Worm (Caenorhabditis elegans) whole organism, L2 larva: ENCODE results near the gene M18.3.
"Not testable (repeated sequence)": the region's sequence is repeated elsewhere in the genome, so short reads cannot be mapped to it uniquely, and the experiment has no call there.

ENCODE experiments used
- C34F6.9 ChIP-seq: fragments of 150-350 bp; optimal IDR thresholded peaks from 2 replicates; lab custom pipeline; 2014; ENCODE audit warnings: missing biosample characterization, missing genetic modification characterization
- ZK546.5 ChIP-seq: sonication (generic microtip); optimal IDR thresholded peaks from 2 replicates; lab custom pipeline; 2017; ENCODE audit warnings: missing biosample characterization, missing genetic modification characterization
- alr-1 ChIP-seq: fragments of 150-350 bp; optimal IDR thresholded peaks from 2 replicates; lab custom pipeline; 2014; ENCODE audit warnings: missing biosample characterization, missing genetic modification characterization
- ama-1 ChIP-seq: fragments of 150-350 bp; optimal IDR thresholded peaks from 2 replicates; lab custom pipeline; 2018; ENCODE audit warnings: inconsistent platforms
- blmp-1 ChIP-seq: sonication (generic microtip); optimal IDR thresholded peaks from 2 replicates; lab custom pipeline; 2017; ENCODE audit warnings: missing genetic modification characterization, mild to moderate bottlenecking, missing compliant biosample characterization, antibody characterized with exemption, moderate library complexity; ENCODE audit not compliant: insufficient read depth
- ceh-16 ChIP-seq: fragments of 150-350 bp; optimal IDR thresholded peaks from 2 replicates; lab custom pipeline; 2014; ENCODE audit warnings: missing biosample characterization, missing genetic modification characterization
- ceh-82 ChIP-seq: fragments of 150-350 bp; optimal IDR thresholded peaks from 2 replicates; lab custom pipeline; 2014; ENCODE audit warnings: missing biosample characterization, missing genetic modification characterization
- dmd-4 ChIP-seq: sonication (generic microtip); optimal IDR thresholded peaks from 2 replicates; lab custom pipeline; 2017; ENCODE audit warnings: missing biosample characterization, missing genetic modification characterization
- egl-27 ChIP-seq: sonication (generic microtip); optimal IDR thresholded peaks from 3 replicates; lab custom pipeline; 2017; ENCODE audit warnings: missing biosample characterization, missing genetic modification reagents, missing genetic modification characterization
- elt-3 ChIP-seq: sonication (generic microtip); optimal IDR thresholded peaks from 2 replicates; lab custom pipeline; 2017; ENCODE audit warnings: missing biosample characterization, missing genetic modification characterization
- lin-11 ChIP-seq: fragments of 150-350 bp; sonication (generic microtip); optimal IDR thresholded peaks from 2 replicates; lab custom pipeline; 2014; ENCODE audit warnings: missing biosample characterization, missing genetic modification characterization, inconsistent platforms, mixed read lengths
- lsy-2 ChIP-seq, 2 experiments: fragments of 150-350 bp in 1 of 2; sonication (generic microtip) in 1 of 2; optimal IDR thresholded peaks; 2 replicates each; lab custom pipeline; 2014 to 2017; ENCODE audit warnings: missing biosample characterization in 2 of 2, missing genetic modification characterization in 2 of 2
- mab-5 ChIP-seq: fragments of 150-350 bp; optimal IDR thresholded peaks from 2 replicates; lab custom pipeline; 2014; ENCODE audit warnings: missing biosample characterization, missing genetic modification characterization
- mdl-1 ChIP-seq, 2 experiments: fragments of 150-350 bp in 1 of 2; sonication (generic microtip) in 1 of 2; optimal IDR thresholded peaks; 2 replicates each; lab custom pipeline; 2017; ENCODE audit warnings: missing biosample characterization in 2 of 2, missing genetic modification characterization in 2 of 2
- nhr-10 ChIP-seq: sonication (generic microtip); optimal IDR thresholded peaks from 2 replicates; lab custom pipeline; 2017; ENCODE audit warnings: missing biosample characterization, missing genetic modification characterization
- nhr-12 ChIP-seq: fragments of 150-350 bp; optimal IDR thresholded peaks from 2 replicates; lab custom pipeline; 2014; ENCODE audit warnings: missing biosample characterization, missing genetic modification characterization
- nhr-129 ChIP-seq: fragments of 150-350 bp; optimal IDR thresholded peaks from 2 replicates; lab custom pipeline; 2014; ENCODE audit warnings: missing biosample characterization, missing genetic modification characterization
- nhr-21 ChIP-seq: fragments of 150-350 bp; optimal IDR thresholded peaks from 2 replicates; lab custom pipeline; 2014; ENCODE audit warnings: missing biosample characterization, missing genetic modification characterization
- nhr-23 ChIP-seq: fragments of 150-350 bp; optimal IDR thresholded peaks from 2 replicates; lab custom pipeline; 2014; ENCODE audit warnings: missing biosample characterization, missing genetic modification reagents, missing genetic modification characterization
- nhr-237 ChIP-seq: fragments of 150-350 bp; optimal IDR thresholded peaks from 2 replicates; lab custom pipeline; 2014; ENCODE audit warnings: missing biosample characterization, missing genetic modification characterization
- nhr-25 ChIP-seq: fragments of 150-350 bp; sonication (generic microtip); optimal IDR thresholded peaks from 3 replicates; lab custom pipeline; 2014; ENCODE audit warnings: missing biosample characterization, missing genetic modification characterization
- peb-1 ChIP-seq: fragments of 150-350 bp; optimal IDR thresholded peaks from 2 replicates; lab custom pipeline; 2014; ENCODE audit warnings: missing biosample characterization, missing genetic modification characterization
- skn-1 ChIP-seq: sonication (generic microtip); optimal IDR thresholded peaks from 2 replicates; lab custom pipeline; 2017; ENCODE audit warnings: missing biosample characterization, missing genetic modification characterization
- snpc-4 ChIP-seq: fragments of 150-350 bp; optimal IDR thresholded peaks from 2 replicates; lab custom pipeline; 2014; ENCODE audit warnings: missing biosample characterization, missing genetic modification characterization
- unc-62 ChIP-seq: fragments of 150-350 bp; optimal IDR thresholded peaks from 2 replicates; lab custom pipeline; 2014; ENCODE audit warnings: missing biosample characterization, missing genetic modification reagents, missing genetic modification characterization
- ztf-1 ChIP-seq: fragments of 200-800 bp; sonication (Bioruptor generic); conservative IDR thresholded peaks from 2 replicates; pipeline ENCODE4 v1.3.6; 2022; ENCODE audit warnings: missing genetic modification characterization, missing compliant biosample characterization
- ztf-4 ChIP-seq: fragments of 150-350 bp; optimal IDR thresholded peaks from 2 replicates; lab custom pipeline; 2014; ENCODE audit warnings: missing biosample characterization, missing genetic modification characterization

M18.3 gene

ce11 chrIV:12131308-12132072 lies 25.8 kb downstream of the M18.3 start:
- TF ChIP-seq nhr-129 (tag; lab: Kevin White, UChicago) (peak; percentile 11), snpc-4 (tag; lab: Kevin White, UChicago) (peak; percentile 59), nhr-23 (no peak)

- TF ChIP-seq nhr-129 (tag; lab: Kevin White, UChicago) = peak; percentile 13
- no peak for TF ChIP-seq nhr-237 (tag; lab: Kevin White, UChicago)
These were observed 28.1 kb downstream of the M18.3 start for ce11 chrIV:12133776-12134175.

ce11 chrIV:12134991-12135390 lies 29.3 kb downstream of the M18.3 start:
- TF ChIP-seq snpc-4 (tag; lab: Kevin White, UChicago) (no peak), nhr-25 (tag; lab: Kevin White, UChicago) (no peak), peb-1 (tag; lab: Kevin White, UChicago) (no peak), ama-1 (lab: Kevin White, UChicago) (no peak), nhr-12 (tag; lab: Kevin White, UChicago) (no peak), egl-27 (tag; lab: Kevin White, UChicago) (no peak), mab-5 (tag; lab: Kevin White, UChicago) (no peak), ceh-82 (tag; lab: Kevin White, UChicago) (no peak), ztf-4 (no peak), ZK546.5 (tag; lab: Kevin White, UChicago) (no peak), nhr-10 (no peak), ceh-16 (no peak), blmp-1 (no peak), mdl-1 (tag; optimal IDR thresholded peaks at IDR 0.05; lab: Kevin White, UChicago) (no peak)

ce11 chrIV:12138093-12138492 lies 32.4 kb downstream of the M18.3 start, which contains the start of gene B0001.4:
TSS of gene B0001.4 (minus strand) at chrIV:12138193.
- TF ChIP-seq peb-1 (tag; lab: Kevin White, UChicago); nhr-23; skn-1 (tag; lab: Kevin White, UChicago): not testable (repeated sequence)
- TF ChIP-seq, all 48 proteins: peak for 0; not testable (repeated sequence) for 48

- TF ChIP-seq lsy-2 (tag; optimal IDR thresholded peaks at IDR 0.05; lab: Kevin White, UChicago) (no peak), ztf-1 (GFP tag; lab: Robert Waterston, UW) (no peak), C34F6.9 (tag; lab: Kevin White, UChicago) (no peak), lin-11 (no peak), ama-1 (lab: Kevin White, UChicago) (no peak), nhr-23 (no peak), blmp-1 (no peak), nhr-25 (tag; lab: Kevin White, UChicago) (no peak), nhr-10 (no peak), elt-3 (tag; lab: Kevin White, UChicago) (no peak), nhr-129 (tag; lab: Kevin White, UChicago) (no peak), skn-1 (tag; lab: Kevin White, UChicago) (no peak), nhr-21 (tag; lab: Kevin White, UChicago) (no peak), alr-1 (tag; lab: Kevin White, UChicago) (no peak), dmd-4 (tag; lab: Kevin White, UChicago) (no peak)
These were observed 35.3 kb downstream of the M18.3 start, which contains the start of gene B0001.8 for ce11 chrIV:12140959-12141358. TSS of gene B0001.8 (minus strand) at chrIV:12141059.

- TF ChIP-seq snpc-4 (tag; lab: Kevin White, UChicago) (no peak), nhr-21 (tag; lab: Kevin White, UChicago) (no peak), blmp-1 (no peak), unc-62 (GFP tag; lab: Kevin White, UChicago) (no peak), egl-27 (tag; lab: Kevin White, UChicago) (no peak)
These were observed 37.6 kb downstream of the M18.3 start, which contains the start of gene B0001.5 for ce11 chrIV:12143231-12143630. TSS of gene B0001.5 (minus strand) at chrIV:12143331.

- no peak for TF ChIP-seq nhr-10
- peak; percentile 35 for TF ChIP-seq nhr-129 (tag; lab: Kevin White, UChicago)
These were observed 40.0 kb downstream of the M18.3 start, which contains the start of gene B0001.3 for ce11 chrIV:12145681-12146080. TSS of gene B0001.3 (minus strand) at chrIV:12145735.
